Worm (Caenorhabditis elegans): ENCODE results near the gene F57C2.4.

Gene F57C2.4

ce11 chrII:14525013-14525412 is at the start of gene F57C2.4:
Gene F57C2.4 (plus strand): TSS chrII:14525313.
- TF ChIP-seq gmeb-2 (tag; optimal IDR thresholded peaks at IDR 0.05) (no peak), dmd-4 (tag; optimal IDR thresholded peaks at IDR 0.05; ENCODE audit: borderline replicate concordance) (no peak), Y22D7AL.16 (tag; optimal IDR thresholded peaks at IDR 0.05) (no peak), ceh-19 (GFP tag; optimal IDR thresholded peaks at IDR 0.05) (no peak), sox-4 (tag; optimal IDR thresholded peaks at IDR 0.05) (no peak), ceh-6 (GFP tag; optimal IDR thresholded peaks at IDR 0.05) (no peak), sdc-2 (tag; optimal IDR thresholded peaks at IDR 0.05) (no peak), pag-3 (tag; optimal IDR thresholded peaks at IDR 0.05; ENCODE audit: borderline replicate concordance) (no peak), fax-1 (tag; optimal IDR thresholded peaks at IDR 0.05) (no peak), che-1 (tag; optimal IDR thresholded peaks at IDR 0.05) (no peak), ceh-30 (tag; optimal IDR thresholded peaks at IDR 0.05) (no peak), ceh-24 (tag; optimal IDR thresholded peaks at IDR 0.05) (no peak), hlh-8 (tag; optimal IDR thresholded peaks at IDR 0.05) (no peak), elt-2 (tag; optimal IDR thresholded peaks at IDR 0.05) (no peak), ceh-2 (tag; optimal IDR thresholded peaks at IDR 0.05) (no peak), madf-2 (tag; optimal IDR thresholded peaks at IDR 0.05) (no peak), ceh-48 (tag; optimal IDR thresholded peaks at IDR 0.05) (no peak), C08G9.2 (tag; optimal IDR thresholded peaks at IDR 0.05) (no peak)

- TF ChIP-seq pax-1 (tag; optimal IDR thresholded peaks at IDR 0.05): no peak
- TF ChIP-seq ceh-31 (tag; optimal IDR thresholded peaks at IDR 0.05): peak; percentile 16
- no peak for TF ChIP-seq ceh-24 (tag; optimal IDR thresholded peaks at IDR 0.05)
- TF ChIP-seq zip-5 (tag; optimal IDR thresholded peaks at IDR 0.05): peak; percentile 9
- TF ChIP-seq C08G9.2 (tag; optimal IDR thresholded peaks at IDR 0.05): peak; percentile 27
- no peak for TF ChIP-seq pha-4 (tag; optimal IDR thresholded peaks at IDR 0.05)
- TF ChIP-seq pat-9 (tag; optimal IDR thresholded peaks at IDR 0.05): no peak
- peak; percentile 38 for TF ChIP-seq tbx-2 (tag; optimal IDR thresholded peaks at IDR 0.05)
- no peak for TF ChIP-seq rnt-1 (tag; optimal IDR thresholded peaks at IDR 0.05)
- TF ChIP-seq dve-1 (tag; optimal IDR thresholded peaks at IDR 0.05): no peak
These were observed 45.4 kb upstream of the F57C2.4 start, which contains the start of gene C13B4.1 for ce11 chrII:14479583-14480245. Gene C13B4.1 (minus strand): TSS chrII:14479633.

ce11 chrII:14480772-14481171 is 44.3 kb upstream of the F57C2.4 start:
- TF ChIP-seq fkh-10 (GFP tag; optimal IDR thresholded peaks at IDR 0.05) (no peak), gmeb-2 (tag; optimal IDR thresholded peaks at IDR 0.05) (no peak), pat-9 (tag; optimal IDR thresholded peaks at IDR 0.05) (no peak), hlh-13 (GFP tag; optimal IDR thresholded peaks at IDR 0.05) (no peak), madf-2 (tag; optimal IDR thresholded peaks at IDR 0.05) (no peak), eyg-1 (tag; optimal IDR thresholded peaks at IDR 0.05) (no peak), hlh-30 (tag; optimal IDR thresholded peaks at IDR 0.05; ENCODE audit: insufficient read depth) (no peak), C38D4.7 (GFP tag; optimal IDR thresholded peaks at IDR 0.05) (no peak), ceh-34 (tag; optimal IDR thresholded peaks at IDR 0.05) (no peak), elt-4 (tag; optimal IDR thresholded peaks at IDR 0.05) (no peak), pqm-1 (tag; optimal IDR thresholded peaks at IDR 0.05) (no peak), ceh-18 (tag; optimal IDR thresholded peaks at IDR 0.05) (no peak), K02D7.2 (tag; optimal IDR thresholded peaks at IDR 0.05) (no peak), syd-9 (tag; optimal IDR thresholded peaks at IDR 0.05) (no peak)

- no peak for TF ChIP-seq ceh-45 (GFP tag; IDR thresholded peaks at IDR 0.05)
These were observed 41.3 kb upstream of the F57C2.4 start for ce11 chrII:14483813-14484212.

Measured in whole organism, late embryonic.